Fruit fly (Drosophila melanogaster): ENCODE measurements around the gene ND-B8.

DNA sequence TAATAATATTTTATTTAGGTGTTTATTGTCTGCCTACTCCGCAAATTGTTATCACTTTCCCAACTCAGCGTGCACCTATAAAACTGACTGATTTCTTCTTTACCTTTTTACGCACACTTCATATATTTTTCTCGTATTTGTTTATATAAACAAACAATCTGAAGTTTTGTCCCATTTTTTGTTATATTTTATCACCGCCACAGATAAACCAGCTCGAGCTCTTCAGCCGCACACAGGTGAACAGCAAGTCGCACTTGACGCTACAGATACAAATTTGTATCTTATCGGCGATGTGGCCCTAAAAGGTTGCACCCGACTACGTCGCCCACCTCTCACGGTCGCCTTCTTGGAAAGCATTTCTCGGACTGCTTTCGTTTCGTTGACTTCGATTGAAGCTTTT lies 21.0 kb downstream of the ND-B8 start:
- TF ChIP-seq svp (GFP tag): no peak
- TF ChIP-seq Sox102F (GFP tag; optimal IDR thresholded peaks at IDR 0.05): no peak
- TF ChIP-seq Blimp-1 (GFP tag; optimal IDR thresholded peaks at IDR 0.05): no peak
- no peak for TF ChIP-seq Smox (GFP tag; optimal IDR thresholded peaks at IDR 0.05)
- no peak for TF ChIP-seq CG32006 (GFP tag; optimal IDR thresholded peaks at IDR 0.05)
- TF ChIP-seq Hr39 (GFP tag; optimal IDR thresholded peaks at IDR 0.05): no peak
- no peak for TF ChIP-seq CG15336 (GFP tag; IDR thresholded peaks at IDR 0.05)
- TF ChIP-seq Eip75B (GFP tag; optimal IDR thresholded peaks at IDR 0.05): no peak
- TF ChIP-seq achi (GFP tag; optimal IDR thresholded peaks at IDR 0.05): no peak
